Worm (Caenorhabditis elegans) whole organism, L2 larva: ENCODE results near the gene nlp-71.

Experiments
- C34F6.9 ChIP-seq: fragments of 150-350 bp; optimal IDR thresholded peaks from 2 replicates; lab custom pipeline; 2014; ENCODE audit warnings: missing biosample characterization, missing genetic modification characterization
- F13H6.1 ChIP-seq: sonication (generic microtip); optimal IDR thresholded peaks from 2 replicates; lab custom pipeline; 2016; ENCODE audit warnings: missing genetic modification characterization, missing compliant biosample characterization
- R02D3.7 ChIP-seq: fragments of 150-350 bp; optimal IDR thresholded peaks from 2 replicates; lab custom pipeline; 2014; ENCODE audit warnings: missing biosample characterization, missing genetic modification characterization
- Y55F3AM.14 ChIP-seq: fragments of 200-800 bp; sonication (Bioruptor generic); optimal IDR thresholded peaks from 2 replicates; lab custom pipeline; 2018; ENCODE audit warnings: mild to moderate bottlenecking, missing genetic modification characterization, missing compliant biosample characterization
- ZK546.5 ChIP-seq: sonication (generic microtip); optimal IDR thresholded peaks from 2 replicates; lab custom pipeline; 2017; ENCODE audit warnings: missing biosample characterization, missing genetic modification characterization
- alr-1 ChIP-seq: fragments of 150-350 bp; optimal IDR thresholded peaks from 2 replicates; lab custom pipeline; 2014; ENCODE audit warnings: missing biosample characterization, missing genetic modification characterization
- ceh-82 ChIP-seq: fragments of 150-350 bp; optimal IDR thresholded peaks from 2 replicates; lab custom pipeline; 2014; ENCODE audit warnings: missing biosample characterization, missing genetic modification characterization
- crh-2 ChIP-seq: sonication (generic microtip); optimal IDR thresholded peaks from 2 replicates; lab custom pipeline; 2017; ENCODE audit warnings: missing biosample characterization, missing genetic modification characterization
- egl-27 ChIP-seq: sonication (generic microtip); optimal IDR thresholded peaks from 3 replicates; lab custom pipeline; 2017; ENCODE audit warnings: missing biosample characterization, missing genetic modification reagents, missing genetic modification characterization
- elt-3 ChIP-seq: sonication (generic microtip); optimal IDR thresholded peaks from 2 replicates; lab custom pipeline; 2017; ENCODE audit warnings: missing biosample characterization, missing genetic modification characterization
- fos-1 ChIP-seq: fragments of 150-350 bp; optimal IDR thresholded peaks from 2 replicates; lab custom pipeline; 2014; ENCODE audit warnings: missing biosample characterization, missing genetic modification characterization
- gmeb-1 ChIP-seq: fragments of 150-350 bp; optimal IDR thresholded peaks from 2 replicates; lab custom pipeline; 2014; ENCODE audit warnings: missing biosample characterization, missing genetic modification characterization
- lin-11 ChIP-seq: fragments of 150-350 bp; sonication (generic microtip); optimal IDR thresholded peaks from 2 replicates; lab custom pipeline; 2014; ENCODE audit warnings: missing biosample characterization, missing genetic modification characterization, inconsistent platforms, mixed read lengths
- lin-13 ChIP-seq: fragments of 150-350 bp; optimal IDR thresholded peaks from 2 replicates; lab custom pipeline; 2014; ENCODE audit warnings: missing biosample characterization, missing genetic modification reagents, missing genetic modification characterization
- lin-39 ChIP-seq: fragments of 150-350 bp; optimal IDR thresholded peaks from 2 replicates; lab custom pipeline; 2014; ENCODE audit warnings: missing biosample characterization, missing genetic modification reagents, missing genetic modification characterization
- lsy-2 ChIP-seq, 2 experiments: fragments of 150-350 bp in 1 of 2; sonication (generic microtip) in 1 of 2; optimal IDR thresholded peaks; 2 replicates each; lab custom pipeline; 2014 to 2017; ENCODE audit warnings: missing biosample characterization in 2 of 2, missing genetic modification characterization in 2 of 2
- mbf-1 ChIP-seq: sonication (generic microtip); optimal IDR thresholded peaks from 2 replicates; lab custom pipeline; 2017; ENCODE audit warnings: missing biosample characterization, missing genetic modification characterization
- mdl-1 ChIP-seq, 2 experiments: fragments of 150-350 bp in 1 of 2; sonication (generic microtip) in 1 of 2; optimal IDR thresholded peaks; 2 replicates each; lab custom pipeline; 2017; ENCODE audit warnings: missing biosample characterization in 2 of 2, missing genetic modification characterization in 2 of 2
- nhr-10 ChIP-seq: sonication (generic microtip); optimal IDR thresholded peaks from 2 replicates; lab custom pipeline; 2017; ENCODE audit warnings: missing biosample characterization, missing genetic modification characterization
- nhr-11 ChIP-seq: fragments of 150-350 bp; optimal IDR thresholded peaks from 2 replicates; lab custom pipeline; 2014; ENCODE audit warnings: missing biosample characterization, missing genetic modification characterization
- nhr-129 ChIP-seq: fragments of 150-350 bp; optimal IDR thresholded peaks from 2 replicates; lab custom pipeline; 2014; ENCODE audit warnings: missing biosample characterization, missing genetic modification characterization
- nhr-21 ChIP-seq: fragments of 150-350 bp; optimal IDR thresholded peaks from 2 replicates; lab custom pipeline; 2014; ENCODE audit warnings: missing biosample characterization, missing genetic modification characterization
- nhr-23 ChIP-seq: fragments of 150-350 bp; optimal IDR thresholded peaks from 2 replicates; lab custom pipeline; 2014; ENCODE audit warnings: missing biosample characterization, missing genetic modification reagents, missing genetic modification characterization
- nhr-25 ChIP-seq: fragments of 150-350 bp; sonication (generic microtip); optimal IDR thresholded peaks from 3 replicates; lab custom pipeline; 2014; ENCODE audit warnings: missing biosample characterization, missing genetic modification characterization
- nhr-6 ChIP-seq: fragments of 150-350 bp; optimal IDR thresholded peaks from 2 replicates; lab custom pipeline; 2014; ENCODE audit warnings: missing biosample characterization, missing genetic modification characterization
- nhr-77 ChIP-seq: fragments of 150-350 bp; optimal IDR thresholded peaks from 2 replicates; lab custom pipeline; 2014; ENCODE audit warnings: missing biosample characterization, missing genetic modification characterization
- peb-1 ChIP-seq: fragments of 150-350 bp; optimal IDR thresholded peaks from 2 replicates; lab custom pipeline; 2014; ENCODE audit warnings: missing biosample characterization, missing genetic modification characterization
- sem-4 ChIP-seq: fragments of 150-350 bp; optimal IDR thresholded peaks from 2 replicates; lab custom pipeline; 2014; ENCODE audit warnings: missing biosample characterization, missing genetic modification reagents, missing genetic modification characterization
- skn-1 ChIP-seq: sonication (generic microtip); optimal IDR thresholded peaks from 2 replicates; lab custom pipeline; 2017; ENCODE audit warnings: missing biosample characterization, missing genetic modification characterization
- sma-3 ChIP-seq: sonication (generic microtip); optimal IDR thresholded peaks from 2 replicates; lab custom pipeline; 2016; ENCODE audit warnings: missing genetic modification reagents, missing genetic modification characterization, missing compliant biosample characterization
- sma-9 ChIP-seq, 2 experiments: fragments of 150-350 bp in 1 of 2; sonication (generic microtip) in 1 of 2; optimal IDR thresholded peaks; 2 replicates each; lab custom pipeline; 2014 to 2016; ENCODE audit warnings: missing genetic modification characterization in 2 of 2, mild to moderate bottlenecking in 1 of 2, missing biosample characterization in 1 of 2, missing compliant biosample characterization in 1 of 2, missing genetic modification reagents in 1 of 2, moderate library complexity in 1 of 2
- snpc-4 ChIP-seq: fragments of 150-350 bp; optimal IDR thresholded peaks from 2 replicates; lab custom pipeline; 2014; ENCODE audit warnings: missing biosample characterization, missing genetic modification characterization
- unc-39 ChIP-seq: fragments of 150-350 bp; optimal IDR thresholded peaks from 2 replicates; lab custom pipeline; 2014; ENCODE audit warnings: missing biosample characterization, missing genetic modification characterization
- unc-55 ChIP-seq: fragments of 150-350 bp; sonication (generic microtip); optimal IDR thresholded peaks from 3 replicates; lab custom pipeline; 2014; ENCODE audit warnings: missing biosample characterization, missing genetic modification reagents, missing genetic modification characterization
- unc-62 ChIP-seq: fragments of 150-350 bp; optimal IDR thresholded peaks from 2 replicates; lab custom pipeline; 2014; ENCODE audit warnings: missing biosample characterization, missing genetic modification reagents, missing genetic modification characterization
- zag-1 ChIP-seq: fragments of 150-350 bp; optimal IDR thresholded peaks from 2 replicates; lab custom pipeline; 2014; ENCODE audit warnings: missing biosample characterization, missing genetic modification characterization
- ztf-1 ChIP-seq: fragments of 200-800 bp; sonication (Bioruptor generic); conservative IDR thresholded peaks from 2 replicates; pipeline ENCODE4 v1.3.6; 2022; ENCODE audit warnings: missing genetic modification characterization, missing compliant biosample characterization
- ztf-11 ChIP-seq: sonication (generic microtip); optimal IDR thresholded peaks from 2 replicates; lab custom pipeline; 2017; ENCODE audit warnings: missing biosample characterization, missing genetic modification characterization

Gene nlp-71

DNA sequence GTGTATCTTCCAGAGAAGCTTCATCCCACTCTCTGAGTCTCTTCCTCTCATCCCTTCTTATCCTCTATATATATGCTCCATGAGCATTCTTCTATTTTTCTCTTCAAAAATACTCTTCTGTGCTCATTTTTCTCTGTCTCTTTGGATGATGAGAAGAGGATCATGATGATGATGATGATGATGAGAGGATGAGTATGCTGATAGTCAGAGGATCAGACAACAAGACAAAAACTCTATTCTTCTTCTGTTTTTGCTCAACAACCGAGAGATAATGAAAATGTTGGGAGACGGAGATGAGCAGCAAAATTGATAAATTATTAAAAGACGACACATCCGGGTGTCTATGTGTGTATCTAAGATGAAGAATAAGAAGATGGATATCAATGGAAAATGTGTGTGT, 20.1 kb downstream of the nlp-71 start:
- peak; percentile 12 to 75 for TF ChIP-seq lsy-2 (tag; optimal IDR thresholded peaks at IDR 0.05; lab: Kevin White, UChicago)
- TF ChIP-seq lin-39 (tag; lab: Kevin White, UChicago) = peak; percentile 70
- TF ChIP-seq crh-2 (tag; lab: Kevin White, UChicago) = peak; percentile 39
- TF ChIP-seq peb-1 = no peak
- TF ChIP-seq unc-39 (tag; lab: Kevin White, UChicago) = no peak
- no peak for TF ChIP-seq nhr-25
- no peak for TF ChIP-seq elt-3 (tag; lab: Kevin White, UChicago)
- peak; percentile 87 for TF ChIP-seq unc-55
- TF ChIP-seq lin-11 = no peak
- TF ChIP-seq nhr-6 (tag; lab: Kevin White, UChicago) = peak; percentile 36
- no peak for TF ChIP-seq egl-27
- no peak for TF ChIP-seq ceh-82 (tag; lab: Kevin White, UChicago)
- peak; percentile 54 for TF ChIP-seq zag-1 (tag; lab: Kevin White, UChicago)
- no peak for TF ChIP-seq mbf-1 (tag; lab: Kevin White, UChicago)
- TF ChIP-seq sem-4 = peak; percentile 11
- TF ChIP-seq nhr-10 (tag; lab: Kevin White, UChicago) = no peak
- TF ChIP-seq sma-9 (GFP tag; optimal IDR thresholded peaks at IDR 0.05; lab: Kevin White, UChicago) = peak; percentile 71
- TF ChIP-seq sma-9 (tag; optimal IDR thresholded peaks at IDR 0.05; lab: Kevin White, UChicago) = no peak
- peak; percentile 82 for TF ChIP-seq F13H6.1
- TF ChIP-seq nhr-21 = no peak
- peak; percentile 41 for TF ChIP-seq fos-1 (tag; lab: Kevin White, UChicago)
- TF ChIP-seq lin-13 = peak; percentile 23
- TF ChIP-seq nhr-129 (tag; lab: Kevin White, UChicago) = peak; percentile 79
- no peak for TF ChIP-seq nhr-77 (tag; lab: Kevin White, UChicago)
- peak; percentile 89 for TF ChIP-seq C34F6.9 (tag; lab: Kevin White, UChicago)
- TF ChIP-seq ztf-1 (GFP tag; lab: Robert Waterston, UW) = no peak
- TF ChIP-seq, all 48 proteins: peak for 13

DNA sequence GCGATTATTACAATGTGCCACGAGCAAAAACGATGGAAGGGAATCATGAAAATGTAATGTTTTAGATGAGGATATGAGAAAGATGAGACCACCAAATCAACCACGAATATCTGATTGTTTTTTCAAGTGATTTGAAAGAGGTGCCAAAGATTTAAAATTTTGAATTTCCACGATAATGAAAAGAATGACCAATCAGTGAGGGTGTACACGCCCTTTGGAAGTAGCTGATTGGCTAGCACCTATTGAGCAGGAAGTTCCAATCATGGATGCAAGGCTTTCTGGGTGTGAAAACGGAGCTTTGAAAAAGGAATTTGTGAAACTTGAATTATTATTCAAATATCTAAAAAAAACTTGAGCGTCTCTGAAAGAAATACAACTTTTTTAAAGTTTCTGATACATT, 21.8 kb downstream of the nlp-71 start:
- TF ChIP-seq sma-3 (GFP tag; lab: Kevin White, UChicago) = no peak
- no peak for TF ChIP-seq ZK546.5
- TF ChIP-seq nhr-77 (tag; lab: Kevin White, UChicago) = no peak
- TF ChIP-seq ztf-1 (GFP tag; lab: Robert Waterston, UW) = no peak
- TF ChIP-seq unc-55 = no peak
- no peak for TF ChIP-seq snpc-4 (tag; lab: Kevin White, UChicago)
- no peak for TF ChIP-seq nhr-11 (tag; lab: Kevin White, UChicago)
- TF ChIP-seq unc-39 (tag; lab: Kevin White, UChicago) = no peak
- no peak for TF ChIP-seq ceh-82 (tag; lab: Kevin White, UChicago)
- TF ChIP-seq alr-1 (tag; lab: Kevin White, UChicago) = no peak
- no peak for TF ChIP-seq nhr-23 (tag; lab: Kevin White, UChicago)
- no peak for TF ChIP-seq sem-4
- TF ChIP-seq Y55F3AM.14 = no peak

DNA sequence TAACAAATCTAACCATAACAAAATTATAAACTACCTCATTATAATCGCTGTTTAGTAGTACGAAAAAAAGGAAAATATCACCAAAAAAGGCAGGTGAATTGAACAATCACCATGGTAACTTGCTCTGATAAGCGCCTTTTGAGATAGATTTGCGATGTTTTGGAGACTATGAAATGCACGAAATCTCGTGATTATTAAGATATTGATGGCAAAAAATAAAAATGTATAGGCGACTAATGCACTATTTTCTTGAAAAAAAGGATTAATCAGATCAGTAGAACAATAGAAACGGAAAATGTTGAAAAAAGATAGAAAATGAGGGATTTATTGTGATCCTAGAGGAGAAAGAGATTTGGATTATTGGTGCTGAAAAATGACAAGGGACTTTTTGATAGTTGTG, 24.8 kb downstream of the nlp-71 start:
- TF ChIP-seq unc-55 = no peak
- no peak for TF ChIP-seq snpc-4 (tag; lab: Kevin White, UChicago)
- no peak for TF ChIP-seq lin-39 (tag; lab: Kevin White, UChicago)
- no peak for TF ChIP-seq ztf-1 (GFP tag; lab: Robert Waterston, UW)
- no peak for TF ChIP-seq skn-1 (tag; lab: Kevin White, UChicago)
- TF ChIP-seq ztf-11 (tag; lab: Kevin White, UChicago) = no peak
- no peak for TF ChIP-seq nhr-10 (tag; lab: Kevin White, UChicago)
- TF ChIP-seq unc-62 (GFP tag; lab: Kevin White, UChicago) = no peak
- no peak for TF ChIP-seq alr-1 (tag; lab: Kevin White, UChicago)
- TF ChIP-seq, all 48 proteins: peak for 0

DNA sequence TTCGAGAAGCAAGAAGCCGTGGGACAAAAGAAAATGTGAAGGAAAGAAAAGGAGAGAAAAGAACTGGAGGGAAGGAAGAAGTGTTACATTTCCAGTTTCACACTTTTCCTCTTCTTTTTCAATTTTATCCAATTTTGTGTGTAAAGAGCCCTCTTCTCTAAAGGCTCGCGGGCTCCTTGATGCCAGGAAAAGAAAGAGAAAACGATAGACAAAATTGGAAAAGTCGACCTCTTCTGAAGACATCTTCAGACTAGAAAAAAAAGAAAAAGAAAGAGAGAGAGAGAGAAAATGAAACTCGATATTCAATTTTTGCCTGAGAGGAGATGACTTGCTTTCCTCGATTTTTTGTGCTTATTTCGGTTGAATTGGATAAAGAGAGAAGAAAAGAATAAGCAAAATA, 28.4 kb downstream of the nlp-71 start:
- TF ChIP-seq F13H6.1 (no peak), R02D3.7 (no peak), nhr-23 (tag; lab: Kevin White, UChicago) (no peak), mdl-1 (tag; optimal IDR thresholded peaks at IDR 0.05; lab: Kevin White, UChicago) (no peak), ceh-82 (tag; lab: Kevin White, UChicago) (no peak), unc-55 (no peak), gmeb-1 (no peak), nhr-21 (no peak), sma-9 (GFP tag; optimal IDR thresholded peaks at IDR 0.05; lab: Kevin White, UChicago) (no peak), sma-9 (tag; optimal IDR thresholded peaks at IDR 0.05; lab: Kevin White, UChicago) (no peak), nhr-10 (tag; lab: Kevin White, UChicago) (no peak), lin-13 (no peak)
